Worm (Caenorhabditis elegans) whole organism, early embryonic: ENCODE measurements around the gene C02D5.2.

Experiments used
- B0310.2 ChIP-seq: sonication (generic microtip); optimal IDR thresholded peaks from 2 replicates; lab custom pipeline; 2016; ENCODE audit warnings: mild to moderate bottlenecking, missing genetic modification characterization, missing compliant biosample characterization
- F13C5.2 ChIP-seq: sonication (generic microtip); optimal IDR thresholded peaks from 2 replicates; lab custom pipeline; 2017; ENCODE audit warnings: mild to moderate bottlenecking, missing genetic modification characterization, inconsistent platforms, missing compliant biosample characterization
- aly-1 ChIP-seq: sonication (generic microtip); optimal IDR thresholded peaks from 2 replicates; lab custom pipeline; 2016; ENCODE audit warnings: missing genetic modification characterization, missing compliant biosample characterization
- ama-1 ChIP-seq: fragments of 150-350 bp; optimal IDR thresholded peaks from 2 replicates; lab custom pipeline; 2014
- ceh-13 ChIP-seq: fragments of 200-800 bp; sonication (Bioruptor generic); optimal IDR thresholded peaks from 2 replicates; lab custom pipeline; 2018; ENCODE audit warnings: mild to moderate bottlenecking, missing genetic modification characterization, missing compliant biosample characterization
- ceh-36 ChIP-seq: sonication (generic microtip); optimal IDR thresholded peaks from 2 replicates; lab custom pipeline; 2016; ENCODE audit warnings: missing genetic modification characterization, inconsistent platforms, missing compliant biosample characterization
- ets-7 ChIP-seq: sonication (generic microtip); optimal IDR thresholded peaks from 2 replicates; lab custom pipeline; 2016; ENCODE audit warnings: missing genotype, missing genetic modification characterization, missing compliant biosample characterization
- flt-1 ChIP-seq: fragments of 200-800 bp; sonication (Bioruptor generic); IDR thresholded peaks from 2 replicates; pipeline ENCODE4 v1.3.6; 2022; ENCODE audit warnings: missing genetic modification characterization, missing compliant biosample characterization
- hmbx-1 ChIP-seq: sonication (generic microtip); optimal IDR thresholded peaks from 2 replicates; lab custom pipeline; 2016; ENCODE audit warnings: mild to moderate bottlenecking, missing genetic modification characterization, missing compliant biosample characterization
- hmg-4 ChIP-seq: fragments of 200-800 bp; sonication (Bioruptor generic); optimal IDR thresholded peaks from 2 replicates; lab custom pipeline; 2018; ENCODE audit warnings: mild to moderate bottlenecking, missing genetic modification characterization, missing compliant biosample characterization
- hnd-1 ChIP-seq: sonication (generic microtip); optimal IDR thresholded peaks from 2 replicates; lab custom pipeline; 2016; ENCODE audit warnings: missing genetic modification characterization, missing compliant biosample characterization
- pes-1 ChIP-seq: fragments of 200-800 bp; sonication (Bioruptor generic); IDR thresholded peaks from 2 replicates; pipeline ENCODE4 v1.3.6; 2022; ENCODE audit warnings: missing genetic modification reagents, missing genetic modification characterization, missing compliant biosample characterization
- scrt-1 ChIP-seq: fragments of 200-800 bp; sonication (Bioruptor generic); IDR thresholded peaks from 2 replicates; pipeline ENCODE4 v1.3.6; 2022; ENCODE audit warnings: missing genetic modification characterization, missing compliant biosample characterization
- sea-1 ChIP-seq: fragments of 200-800 bp; sonication (Bioruptor generic); conservative IDR thresholded peaks from 2 replicates; pipeline ENCODE4 v1.3.6; 2022; ENCODE audit warnings: missing genetic modification characterization, missing compliant biosample characterization
- tbx-11 ChIP-seq: fragments of 200-800 bp; sonication (Bioruptor generic); IDR thresholded peaks from 2 replicates; pipeline ENCODE4 v1.3.6; 2022; ENCODE audit warnings: missing genetic modification characterization, missing compliant biosample characterization
- tbx-37 ChIP-seq: fragments of 200-800 bp; sonication (Bioruptor generic); conservative IDR thresholded peaks from 2 replicates; pipeline ENCODE4 v1.3.6; 2022; ENCODE audit warnings: missing genetic modification reagents, missing genetic modification characterization, missing compliant biosample characterization
- tra-4 ChIP-seq: sonication (generic microtip); optimal IDR thresholded peaks from 2 replicates; lab custom pipeline; 2017; ENCODE audit warnings: missing genetic modification characterization, missing compliant biosample characterization

C02D5.2 gene

ce11 chrIII:8520589-8520988 lies 36.5 kb upstream of the C02D5.2 start:
- TF ChIP-seq ama-1 (lab: Kevin White, UChicago) (no peak), pes-1 (GFP tag; lab: Robert Waterston, UW) (no peak), tbx-11 (GFP tag; lab: Robert Waterston, UW) (no peak), ceh-13 (GFP tag; lab: Kevin White, UChicago) (no peak), hmg-4 (GFP tag; lab: Kevin White, UChicago) (no peak), ets-7 (tag; lab: Kevin White, UChicago) (no peak), B0310.2 (tag; lab: Kevin White, UChicago) (no peak), ceh-36 (tag; lab: Kevin White, UChicago) (no peak), tra-4 (tag; lab: Kevin White, UChicago) (no peak), hnd-1 (tag; lab: Kevin White, UChicago) (no peak), flt-1 (GFP tag; lab: Robert Waterston, UW) (no peak), tbx-37 (GFP tag; lab: Robert Waterston, UW) (no peak)

ce11 chrIII:8521654-8522392 lies 35.3 kb upstream of the C02D5.2 start:
- TF ChIP-seq tra-4 (tag; lab: Kevin White, UChicago) = no peak
- TF ChIP-seq hmg-4 (GFP tag; lab: Kevin White, UChicago) = no peak
- TF ChIP-seq flt-1 (GFP tag; lab: Robert Waterston, UW) = no peak
- TF ChIP-seq ceh-13 (GFP tag; lab: Kevin White, UChicago) = no peak
- TF ChIP-seq ceh-36 (tag; lab: Kevin White, UChicago) = no peak
- TF ChIP-seq B0310.2 (tag; lab: Kevin White, UChicago) = no peak
- no peak for TF ChIP-seq ets-7 (tag; lab: Kevin White, UChicago)
- TF ChIP-seq sea-1 (GFP tag; lab: Robert Waterston, UW) = no peak
- TF ChIP-seq scrt-1 = no peak
- no peak for TF ChIP-seq F13C5.2 (tag; lab: Kevin White, UChicago)
- TF ChIP-seq ama-1 (lab: Kevin White, UChicago) = no peak

- TF ChIP-seq ets-7 (tag; lab: Kevin White, UChicago) (no peak), B0310.2 (tag; lab: Kevin White, UChicago) (no peak), tbx-11 (GFP tag; lab: Robert Waterston, UW) (no peak), tbx-37 (GFP tag; lab: Robert Waterston, UW) (no peak), F13C5.2 (tag; lab: Kevin White, UChicago) (no peak), hmg-4 (GFP tag; lab: Kevin White, UChicago) (no peak)
Measured at ce11 chrIII:8524773-8525172, 32.4 kb upstream of the C02D5.2 start, which contains the start of gene idpp-15. Gene idpp-15, plus strand, starts transcription at chrIII:8525073.

ce11 chrIII:8529002-8529401 lies 28.1 kb upstream of the C02D5.2 start:
- no peak for TF ChIP-seq hmg-4 (GFP tag; lab: Kevin White, UChicago)
- TF ChIP-seq ama-1 (lab: Kevin White, UChicago) = peak; percentile 84

- TF ChIP-seq hmg-4 (GFP tag; lab: Kevin White, UChicago) = no peak
- TF ChIP-seq tbx-11 (GFP tag; lab: Robert Waterston, UW) = no peak
- TF ChIP-seq aly-1 (tag; lab: Kevin White, UChicago) = no peak
- TF ChIP-seq tra-4 (tag; lab: Kevin White, UChicago) = no peak
- TF ChIP-seq B0310.2 (tag; lab: Kevin White, UChicago) = no peak
- no peak for TF ChIP-seq flt-1 (GFP tag; lab: Robert Waterston, UW)
- no peak for TF ChIP-seq ceh-13 (GFP tag; lab: Kevin White, UChicago)
- no peak for TF ChIP-seq ceh-36 (tag; lab: Kevin White, UChicago)
- TF ChIP-seq scrt-1 = no peak
- no peak for TF ChIP-seq ama-1 (lab: Kevin White, UChicago)
- TF ChIP-seq hnd-1 (tag; lab: Kevin White, UChicago) = no peak
- no peak for TF ChIP-seq sea-1 (GFP tag; lab: Robert Waterston, UW)
- TF ChIP-seq tbx-37 (GFP tag; lab: Robert Waterston, UW) = no peak
- no peak for TF ChIP-seq F13C5.2 (tag; lab: Kevin White, UChicago)
- no peak for TF ChIP-seq pes-1 (GFP tag; lab: Robert Waterston, UW)
- no peak for TF ChIP-seq hmbx-1
- TF ChIP-seq ets-7 (tag; lab: Kevin White, UChicago) = no peak
Measured at ce11 chrIII:8529772-8530171, 27.4 kb upstream of the C02D5.2 start, which contains the start of gene ZC21.10. Gene ZC21.10, plus strand, starts transcription at chrIII:8530072.

- TF ChIP-seq ceh-13 (GFP tag; lab: Kevin White, UChicago) = no peak
- TF ChIP-seq aly-1 (tag; lab: Kevin White, UChicago) = no peak
- no peak for TF ChIP-seq ets-7 (tag; lab: Kevin White, UChicago)
- no peak for TF ChIP-seq B0310.2 (tag; lab: Kevin White, UChicago)
- no peak for TF ChIP-seq ama-1 (lab: Kevin White, UChicago)
Measured at ce11 chrIII:8533900-8534299, 23.2 kb upstream of the C02D5.2 start.

ce11 chrIII:8534647-8535181 lies 22.4 kb upstream of the C02D5.2 start, which contains the start of gene trp-1:
Gene trp-1, plus strand, starts transcription at chrIII:8535131.
- TF ChIP-seq sea-1 (GFP tag; lab: Robert Waterston, UW) (no peak), tra-4 (tag; lab: Kevin White, UChicago) (no peak), B0310.2 (tag; lab: Kevin White, UChicago) (no peak), scrt-1 (no peak), ets-7 (tag; lab: Kevin White, UChicago) (no peak), F13C5.2 (tag; lab: Kevin White, UChicago) (no peak), aly-1 (tag; lab: Kevin White, UChicago) (no peak), ceh-36 (tag; lab: Kevin White, UChicago) (no peak), flt-1 (GFP tag; lab: Robert Waterston, UW) (no peak)
